Fruit fly (Drosophila melanogaster): ENCODE measurements around the gene Apc2.

The Apc2 gene

DNA sequence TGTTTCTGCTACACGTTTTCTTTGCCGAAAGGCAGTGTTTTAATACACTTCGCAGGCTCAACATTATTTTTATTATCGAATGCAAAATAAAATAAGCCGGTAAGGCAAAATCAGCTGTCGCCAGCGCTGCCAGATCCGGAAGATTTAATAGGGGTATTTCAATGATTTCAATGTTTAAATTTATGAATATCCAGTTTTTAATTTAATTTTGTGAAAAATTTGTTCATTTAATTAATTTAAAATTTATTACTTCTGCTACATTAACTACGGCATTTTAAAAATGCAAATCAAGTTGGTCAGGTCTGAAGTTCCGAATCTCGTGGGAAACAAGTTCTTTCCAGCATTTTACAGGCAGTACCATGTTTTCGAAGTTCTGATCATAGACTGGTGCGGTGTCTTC is 14.9 kb upstream of the Apc2 start, which contains the start of gene Slimp:
TSS of gene Slimp (minus strand) at position 130 of the 400 bp plus-strand sequence.
- no peak for TF ChIP-seq CTCF (optimal IDR thresholded peaks at IDR 0.05)
- no peak for TF ChIP-seq CG8478 (optimal IDR thresholded peaks at IDR 0.05)

- TF ChIP-seq CTCF (optimal IDR thresholded peaks at IDR 0.05) (no peak), CG8478 (optimal IDR thresholded peaks at IDR 0.05) (no peak)
Observed at dm6 chr3R:24150103-24150502, 13.7 kb upstream of the Apc2 start, which contains the start of gene p38c. Gene p38c, minus strand, starts transcription at chr3R:24150203.

DNA sequence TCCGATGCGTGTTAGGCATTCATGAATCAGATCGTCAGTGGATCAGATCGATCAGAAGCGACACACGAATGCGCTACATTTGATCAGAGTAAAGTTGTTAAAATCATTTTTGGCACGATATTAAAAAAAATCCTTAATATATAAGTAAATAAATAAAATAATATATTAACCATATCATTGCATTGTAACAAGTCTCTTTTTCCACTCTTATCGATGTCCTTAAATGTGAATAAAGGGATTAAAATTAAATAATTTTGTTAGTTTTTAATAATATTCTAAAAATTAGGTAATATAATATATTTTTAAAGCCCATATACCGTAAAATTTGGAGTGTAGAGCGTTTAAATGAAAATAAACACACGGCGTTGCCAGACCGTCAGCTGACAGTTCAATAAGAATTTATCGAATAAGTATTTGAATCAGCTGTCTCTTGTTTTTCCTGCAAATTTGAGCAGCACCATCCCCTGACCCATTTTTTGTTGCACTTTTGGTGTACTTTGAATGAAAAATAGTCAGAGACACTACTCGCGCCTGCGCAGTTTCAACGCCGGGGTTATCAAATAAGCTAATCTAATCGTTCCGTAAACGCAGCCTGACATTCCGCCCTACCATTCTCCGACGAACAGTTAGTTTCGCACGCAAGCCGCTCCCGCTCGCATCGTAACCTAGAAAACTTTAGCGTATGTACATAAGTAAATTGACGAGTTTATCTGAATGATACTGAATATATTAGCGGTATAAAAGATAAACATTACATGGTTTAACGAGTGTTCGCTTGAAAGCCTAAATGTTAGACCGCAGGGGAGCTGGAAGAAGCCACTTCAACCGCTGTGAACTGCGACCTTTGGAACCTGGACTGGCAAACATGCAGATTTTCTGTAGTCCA is 11.6 kb upstream of the Apc2 start, which contains the start of the genes p38a and CG6178:
TSS of gene p38a (minus strand) at position 398 of the 886 bp plus-strand sequence.
TSS of gene CG6178 (plus strand) at position 424 of the 886 bp plus-strand sequence.
- TF ChIP-seq CTCF (optimal IDR thresholded peaks at IDR 0.05) (no peak), CG8478 (optimal IDR thresholded peaks at IDR 0.05) (no peak)

DNA sequence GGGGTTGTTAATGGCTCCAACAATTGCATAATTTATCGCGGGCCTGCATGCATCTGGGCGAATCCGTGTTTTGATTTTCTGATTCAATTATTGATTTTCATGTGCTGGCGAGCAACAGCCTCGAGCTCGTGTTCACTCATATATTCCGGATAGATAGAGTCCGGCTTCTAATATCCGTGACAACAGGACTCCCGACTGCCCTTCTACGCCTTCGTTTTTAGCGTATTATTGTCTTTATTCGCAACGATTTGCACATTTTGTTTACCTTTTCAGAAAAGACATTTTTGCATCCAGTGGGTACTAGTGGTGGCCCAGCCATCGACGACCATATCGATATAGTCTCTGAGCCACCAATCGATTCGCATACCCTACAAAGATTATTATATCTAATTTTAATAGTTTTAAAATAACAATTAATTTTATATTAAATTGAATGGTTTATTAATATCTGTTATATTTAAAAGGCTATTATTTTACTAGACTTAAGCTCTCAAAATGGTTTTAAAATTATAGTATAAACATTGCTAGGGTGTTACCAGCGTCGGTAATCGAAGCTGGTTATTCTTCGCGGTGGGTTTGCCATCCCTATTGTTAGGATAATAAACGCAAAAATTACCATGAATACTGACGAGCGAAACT is 2.5 kb upstream of the Apc2 start, which contains the start of the genes Myo95E and TBC1d7:
TSS of gene Myo95E (minus strand) at position 326 of the 639 bp plus-strand sequence.
TSS of gene TBC1d7 (plus strand) at position 555 of the 639 bp plus-strand sequence.
- no peak for TF ChIP-seq CG8478 (optimal IDR thresholded peaks at IDR 0.05)
- TF ChIP-seq CTCF (optimal IDR thresholded peaks at IDR 0.05): no peak

dm6 chr3R:24162774-24163555 is 801 bp upstream of the Apc2 start, which contains the start of gene mRpS24:
Gene mRpS24, minus strand, starts transcription at chr3R:24163545.
- no peak for TF ChIP-seq CG8478 (optimal IDR thresholded peaks at IDR 0.05)

DNA sequence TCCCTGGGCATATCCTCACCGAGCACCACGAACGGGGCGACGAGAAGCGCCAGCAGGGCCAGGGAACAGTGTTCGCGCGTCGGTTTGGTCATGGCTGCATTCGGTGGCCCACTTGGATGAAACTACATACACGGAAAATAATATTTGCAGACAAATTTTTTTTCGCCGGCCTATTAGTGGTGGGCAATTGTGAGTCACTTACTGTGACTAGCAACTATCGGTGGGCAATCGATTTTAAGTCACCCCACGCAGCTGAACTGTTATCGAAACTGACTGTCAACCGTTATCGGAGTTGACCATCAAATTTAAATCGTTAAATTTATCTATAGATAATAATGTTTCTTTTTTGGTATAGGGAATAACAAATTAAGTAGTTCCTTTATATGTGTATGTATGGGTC is 5.6 kb downstream of the Apc2 start, which contains the start of gene CG5510:
TSS of gene CG5510 (minus strand) at position 201 of the 400 bp plus-strand sequence.
- TF ChIP-seq CG8478 (optimal IDR thresholded peaks at IDR 0.05) (no peak), CTCF (optimal IDR thresholded peaks at IDR 0.05) (peak in 1 of 2 experiments; percentile 14)

- no peak for TF ChIP-seq CTCF (optimal IDR thresholded peaks at IDR 0.05)
Observed at dm6 chr3R:24172379-24172778, 8.6 kb downstream of the Apc2 start, which contains the start of gene CG13606. Gene CG13606, plus strand, starts transcription at chr3R:24172628.

DNA sequence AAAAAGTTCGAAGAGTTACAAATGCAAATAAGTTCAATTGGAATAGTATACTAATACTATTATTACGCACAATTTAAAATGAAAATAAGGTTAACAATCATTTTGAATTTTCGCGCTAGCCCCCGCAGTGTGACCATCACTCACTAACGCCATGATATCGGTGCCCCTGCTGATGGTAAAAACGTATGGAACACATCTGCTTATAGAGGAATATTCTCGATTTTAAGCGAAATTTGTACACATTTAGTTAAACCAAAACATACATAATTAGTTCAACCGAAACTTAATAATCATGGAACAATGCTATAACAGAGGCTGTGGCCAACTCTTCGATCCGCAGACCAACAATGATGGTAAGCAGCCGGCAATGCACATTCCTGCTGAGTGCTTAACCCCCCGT is 22.4 kb downstream of the Apc2 start, which contains the start of gene mora:
TSS of gene mora (plus strand) at position 172 of the 400 bp plus-strand sequence.
- TF ChIP-seq CTCF (optimal IDR thresholded peaks at IDR 0.05) (no peak), CG8478 (optimal IDR thresholded peaks at IDR 0.05) (no peak)

- TF ChIP-seq CG8478 (optimal IDR thresholded peaks at IDR 0.05): no peak
- TF ChIP-seq CTCF (optimal IDR thresholded peaks at IDR 0.05): no peak
Observed at dm6 chr3R:24188619-24189018, 24.9 kb downstream of the Apc2 start, which contains the start of gene CG5515. Gene CG5515, minus strand, starts transcription at chr3R:24188896.

DNA sequence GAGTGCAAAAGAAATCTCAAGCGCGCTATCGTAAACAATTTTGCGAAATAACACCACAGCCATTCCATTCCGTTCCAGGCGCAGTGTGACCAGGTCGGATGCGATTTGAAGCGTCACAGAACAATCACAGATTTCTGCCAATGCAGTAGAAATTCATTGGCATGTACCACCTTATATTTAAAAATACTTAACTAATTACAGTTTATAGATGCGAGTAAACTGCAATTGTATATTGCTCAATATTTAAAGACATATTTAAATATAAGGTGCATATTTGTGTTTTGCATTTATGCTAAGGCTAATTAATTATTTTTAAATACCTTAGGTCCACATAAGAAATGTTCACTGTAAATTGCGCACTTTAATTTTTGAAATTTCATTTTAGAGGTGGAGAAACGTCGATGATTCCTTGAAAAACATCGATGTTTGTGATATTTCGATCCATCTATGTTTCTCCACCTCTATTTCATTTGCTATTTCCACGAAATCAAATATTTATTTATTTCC is 29.7 kb downstream of the Apc2 start, which contains the start of the genes SMC6 and CG6204:
TSS of gene SMC6 (minus strand) at position 51 of the 507 bp plus-strand sequence.
TSS of gene CG6204 (plus strand) at position 460 of the 507 bp plus-strand sequence.
- no peak for TF ChIP-seq CTCF (optimal IDR thresholded peaks at IDR 0.05)

DNA sequence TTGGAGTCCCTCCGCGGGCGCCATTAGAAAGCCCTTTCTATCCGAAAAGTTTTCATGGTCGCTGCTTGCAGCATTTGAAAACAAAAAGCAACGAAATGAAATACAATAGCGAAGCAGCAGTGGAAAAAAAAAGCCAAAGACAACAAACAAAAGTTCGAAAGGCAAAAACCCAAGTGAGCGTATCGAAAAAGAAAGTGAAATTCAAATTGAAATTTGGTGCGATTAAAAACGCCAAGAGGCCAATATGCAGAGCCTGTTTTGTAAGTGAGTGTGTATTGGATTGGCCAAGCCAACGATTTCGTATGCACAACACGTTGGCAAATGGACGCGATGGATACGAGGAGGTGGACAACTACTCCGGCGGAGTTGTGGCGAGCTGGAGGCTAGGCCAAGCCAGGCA is 39.0 kb downstream of the Apc2 start:
- no peak for TF ChIP-seq CTCF (optimal IDR thresholded peaks at IDR 0.05)
- no peak for TF ChIP-seq CG8478 (optimal IDR thresholded peaks at IDR 0.05)

- TF ChIP-seq CTCF (optimal IDR thresholded peaks at IDR 0.05) (no peak), CG8478 (optimal IDR thresholded peaks at IDR 0.05) (no peak)
Observed at dm6 chr3R:24203426-24203825, 39.7 kb downstream of the Apc2 start.

DNA sequence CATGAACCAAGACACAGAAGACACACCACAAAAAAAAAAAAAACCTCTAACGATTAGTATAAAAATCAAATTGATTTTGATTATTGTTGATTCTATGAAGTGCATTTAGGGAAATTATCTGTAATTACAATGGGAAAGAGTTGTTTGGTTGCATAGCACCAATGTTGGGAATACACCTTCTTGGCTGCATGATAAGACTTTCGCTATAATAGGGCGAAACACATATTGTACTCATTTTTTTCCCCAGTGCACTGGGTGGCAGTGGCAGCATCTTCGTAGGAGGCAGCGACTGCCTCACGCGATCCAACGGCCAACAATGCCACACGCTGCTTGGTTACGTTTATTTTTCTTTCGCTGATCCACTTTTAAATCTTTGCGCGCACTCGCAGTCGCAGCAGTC is 40.3 kb downstream of the Apc2 start:
- no peak for TF ChIP-seq CG8478 (optimal IDR thresholded peaks at IDR 0.05)
- TF ChIP-seq CTCF (optimal IDR thresholded peaks at IDR 0.05): no peak

- no peak for TF ChIP-seq CTCF (optimal IDR thresholded peaks at IDR 0.05)
- no peak for TF ChIP-seq CG8478 (optimal IDR thresholded peaks at IDR 0.05)
Observed at dm6 chr3R:24205234-24205894, 41.6 kb downstream of the Apc2 start.

All from S2 (cell line).